Comparison of ENCODE assay signal across 1 fruit fly cellular context in genomic region chrX:5672243-5673051, dm6.
TF ChIP-seq lines count a peak whose summit lies in the region.

RpL35 (plus strand) TSS chrX:5672401.

TF ChIP-seq in whole organism, embryonic, 481 proteins besides CTCF, POLR2A, EP300 and RAD21 (continued from another document):
- TF ChIP-seq CG11695 (GFP tag; IDR thresholded peaks at IDR 0.05; lab: Robert Waterston, UW): 0 out of 3 replicates have a peak, but pooled peaks have one; percentile 23
- TF ChIP-seq rib (GFP tag; IDR thresholded peaks at IDR 0.05; lab: Robert Waterston, UW): no peak
- TF ChIP-seq unc-4 (GFP tag; IDR thresholded peaks at IDR 0.05; lab: Robert Waterston, UW; ENCODE audit: partially characterized antibody): 0 out of 2 replicates have a peak, but pooled peaks have one; percentile 47
- TF ChIP-seq Elba2 (GFP tag; optimal IDR thresholded peaks at IDR 0.05; lab: Kevin White, UChicago): no peak
- TF ChIP-seq Dp (GFP tag; optimal IDR thresholded peaks at IDR 0.05; lab: Kevin White, UChicago): no peak
- TF ChIP-seq CG17912 (GFP tag; optimal IDR thresholded peaks at IDR 0.05; lab: Kevin White, UChicago): peak; percentile 19
- no peak for TF ChIP-seq tin (GFP tag; optimal IDR thresholded peaks at IDR 0.05; lab: Kevin White, UChicago)
- TF ChIP-seq Hr3 (GFP tag; optimal IDR thresholded peaks at IDR 0.05; lab: Kevin White, UChicago): no peak
- TF ChIP-seq CG4404 (GFP tag; IDR thresholded peaks at IDR 0.05; lab: Robert Waterston, UW): no peak
